Worm (Caenorhabditis elegans) whole organism, L4/young adult: Measurements from ENCODE around the gene cdh-4.

Experiments used
- W03F9.2 ChIP-seq: fragments of 150-350 bp; optimal IDR thresholded peaks from 2 replicates; lab custom pipeline; 2014; ENCODE audit warnings: missing biosample characterization, missing genetic modification characterization
- dao-5 ChIP-seq: sonication (generic microtip); optimal IDR thresholded peaks from 2 replicates; lab custom pipeline; 2016; ENCODE audit warnings: missing genotype, missing genetic modification characterization, moderate library complexity, missing compliant biosample characterization
- him-1 ChIP-seq: sonication (generic microtip); optimal IDR thresholded peaks from 2 replicates; lab custom pipeline; 2016; ENCODE audit warnings: missing genotype, missing genetic modification reagents, missing genetic modification characterization, missing compliant biosample characterization

ce11 chrIII:4523411-4523810 is 3.3 kb downstream of the cdh-4 start:
- no peak for TF ChIP-seq dao-5 (tag; lab: Kevin White, UChicago)
- no peak for TF ChIP-seq W03F9.2 (tag; lab: Kevin White, UChicago)
- no peak for TF ChIP-seq him-1 (tag; lab: Kevin White, UChicago)
